Worm (Caenorhabditis elegans) whole organism, midembryonic: Measurements from ENCODE around the gene K02D10.2.

Source experiments
- T22C8.4 ChIP-seq: fragments of 200-800 bp; sonication (Bioruptor generic); IDR thresholded peaks from 2 replicates; pipeline ENCODE4 v1.3.6; 2022; ENCODE audit warnings: missing genetic modification characterization, missing compliant biosample characterization
- cog-1 ChIP-seq: sonication (generic microtip); optimal IDR thresholded peaks from 2 replicates; lab custom pipeline; 2016; ENCODE audit warnings: missing genetic modification characterization, missing compliant biosample characterization
- flt-1 ChIP-seq: fragments of 200-800 bp; sonication (Bioruptor generic); IDR thresholded peaks from 2 replicates; pipeline ENCODE4 v1.3.6; 2022; ENCODE audit warnings: missing genetic modification characterization, missing compliant biosample characterization
- klf-2 ChIP-seq: fragments of 200-800 bp; sonication (Bioruptor generic); conservative IDR thresholded peaks from 2 replicates; pipeline ENCODE4 v1.3.6; 2022; ENCODE audit warnings: missing genetic modification reagents, missing genetic modification characterization, missing compliant biosample characterization
- med-1 ChIP-seq: sonication (generic microtip); optimal IDR thresholded peaks from 2 replicates; lab custom pipeline; 2017; ENCODE audit warnings: missing genetic modification characterization, mild to moderate bottlenecking, missing compliant biosample characterization, antibody characterized with exemption, missing genetic modification reagents; ENCODE audit not compliant: insufficient read depth
- ref-1 ChIP-seq: fragments of 200-800 bp; sonication (Bioruptor generic); conservative IDR thresholded peaks from 2 replicates; pipeline ENCODE4 v1.3.6; 2022; ENCODE audit warnings: missing genetic modification reagents, missing genetic modification characterization, missing compliant biosample characterization
- tab-1 ChIP-seq: fragments of 200-800 bp; sonication (Bioruptor generic); IDR thresholded peaks from 2 replicates; pipeline ENCODE4 v1.3.6; 2022; ENCODE audit warnings: missing genetic modification characterization, missing compliant biosample characterization
- ztf-23 ChIP-seq: fragments of 200-800 bp; sonication (Bioruptor generic); IDR thresholded peaks from 2 replicates; pipeline ENCODE4 v1.3.6; 2022; ENCODE audit warnings: missing genetic modification reagents, missing genetic modification characterization, missing compliant biosample characterization
- ztf-29 ChIP-seq: fragments of 200-800 bp; sonication (Bioruptor generic); IDR thresholded peaks from 2 replicates; pipeline ENCODE4 v1.3.6; 2022; ENCODE audit warnings: missing genetic modification reagents, missing genetic modification characterization, missing compliant biosample characterization

The K02D10.2 gene

DNA sequence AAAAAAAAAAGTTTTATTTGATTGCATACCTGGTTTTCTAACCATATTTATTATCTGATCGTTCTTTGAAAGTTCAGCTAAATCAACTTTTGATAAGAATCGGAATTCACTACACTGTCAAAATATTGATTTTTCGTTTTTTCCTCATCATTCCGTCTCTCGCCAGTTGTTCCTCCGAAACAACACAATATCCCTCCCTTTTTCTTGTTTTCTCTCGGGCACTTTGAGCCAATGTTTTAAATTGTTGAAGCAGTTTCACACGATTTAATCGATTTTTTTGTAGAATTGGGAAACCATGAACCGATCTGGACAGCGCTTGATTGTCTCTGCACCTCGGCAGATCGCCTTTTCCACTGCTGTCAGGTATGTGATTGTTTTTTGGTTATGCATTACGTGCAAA lies 1.8 kb downstream of the K02D10.2 start, which contains the start of gene K02D10.1:
Gene K02D10.1 (plus strand): TSS at position 284 of the 400 bp plus-strand sequence.
- TF ChIP-seq T22C8.4 (GFP tag; lab: Robert Waterston, UW) (peak; percentile 50; the same call in 1 of the 2 replicates), ztf-29 (GFP tag; lab: Robert Waterston, UW) (no peak)

DNA sequence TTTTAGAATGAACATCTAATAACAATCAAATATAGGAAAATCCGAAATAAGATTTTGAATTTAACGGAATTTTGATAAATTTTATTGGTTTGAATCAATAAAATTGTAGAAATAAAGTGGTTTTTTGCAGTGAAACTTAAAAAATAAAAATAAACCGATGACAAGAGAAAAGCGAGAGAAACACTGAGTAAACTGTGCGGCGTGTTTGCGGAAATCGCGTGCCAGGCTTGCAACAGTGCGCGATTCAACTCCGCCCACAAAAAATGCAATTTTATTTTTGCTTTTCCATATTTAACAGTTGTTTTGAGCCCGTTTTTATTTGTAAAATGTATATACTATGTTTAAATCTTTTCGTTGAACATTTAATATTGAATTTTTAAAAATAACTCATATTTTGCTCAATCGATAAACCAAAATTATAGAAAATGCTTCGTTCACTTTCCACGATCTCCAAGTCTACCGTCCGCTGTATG lies 3.1 kb downstream of the K02D10.2 start, which contains the start of gene mtss-1:
Gene mtss-1 (plus strand): TSS at position 423 of the 473 bp plus-strand sequence.
- TF ChIP-seq tab-1 (GFP tag; lab: Robert Waterston, UW) = peak; percentile 87
- peak; percentile 71 for TF ChIP-seq T22C8.4 (GFP tag; lab: Robert Waterston, UW)
- TF ChIP-seq ztf-23 (GFP tag; lab: Robert Waterston, UW) = peak; percentile 88
- peak; percentile 90 for TF ChIP-seq flt-1 (GFP tag; lab: Robert Waterston, UW)
- TF ChIP-seq ztf-29 (GFP tag; lab: Robert Waterston, UW) = peak; percentile 75
- peak; percentile 76 for TF ChIP-seq klf-2 (GFP tag; lab: Robert Waterston, UW)
- peak; percentile 71 for TF ChIP-seq cog-1 (tag; lab: Kevin White, UChicago)
- no peak for TF ChIP-seq ref-1 (GFP tag; lab: Robert Waterston, UW)
- TF ChIP-seq med-1 (GFP tag; lab: Kevin White, UChicago) = peak; percentile 94

DNA sequence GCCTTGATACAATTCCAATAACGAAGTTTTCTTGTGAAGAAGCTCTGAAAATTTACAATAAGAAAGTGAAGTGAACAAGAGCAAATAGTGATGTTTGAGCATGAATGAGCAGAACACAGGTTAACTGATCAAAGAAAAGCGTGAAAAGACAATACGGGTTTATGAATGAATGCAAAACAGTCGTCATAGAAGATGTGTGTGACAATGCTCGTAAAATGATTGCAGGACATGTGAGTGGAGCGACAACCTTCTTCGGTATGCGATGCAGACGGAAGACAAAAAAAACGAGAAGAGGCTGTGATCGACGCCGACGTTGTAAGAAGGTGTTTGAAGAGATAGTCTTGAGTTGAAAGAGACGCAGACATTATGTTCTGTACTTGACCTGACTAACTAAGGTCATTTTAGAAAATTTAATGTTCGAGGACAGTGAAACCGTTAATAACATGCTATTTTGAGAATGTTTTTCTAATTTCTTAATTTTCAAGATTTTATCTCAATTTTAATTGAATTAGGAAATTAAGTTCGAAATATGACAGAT lies 3.7 kb downstream of the K02D10.2 start, which contains the start of gene mig-22:
Gene mig-22 (minus strand): TSS at position 51 of the 538 bp plus-strand sequence.
- TF ChIP-seq tab-1 (GFP tag; lab: Robert Waterston, UW) (no peak), cog-1 (tag; lab: Kevin White, UChicago) (no peak), med-1 (GFP tag; lab: Kevin White, UChicago) (no peak), ref-1 (GFP tag; lab: Robert Waterston, UW) (no peak), ztf-23 (GFP tag; lab: Robert Waterston, UW) (no peak), flt-1 (GFP tag; lab: Robert Waterston, UW) (no peak), T22C8.4 (GFP tag; lab: Robert Waterston, UW) (no peak), klf-2 (GFP tag; lab: Robert Waterston, UW) (no peak), ztf-29 (GFP tag; lab: Robert Waterston, UW) (no peak)

DNA sequence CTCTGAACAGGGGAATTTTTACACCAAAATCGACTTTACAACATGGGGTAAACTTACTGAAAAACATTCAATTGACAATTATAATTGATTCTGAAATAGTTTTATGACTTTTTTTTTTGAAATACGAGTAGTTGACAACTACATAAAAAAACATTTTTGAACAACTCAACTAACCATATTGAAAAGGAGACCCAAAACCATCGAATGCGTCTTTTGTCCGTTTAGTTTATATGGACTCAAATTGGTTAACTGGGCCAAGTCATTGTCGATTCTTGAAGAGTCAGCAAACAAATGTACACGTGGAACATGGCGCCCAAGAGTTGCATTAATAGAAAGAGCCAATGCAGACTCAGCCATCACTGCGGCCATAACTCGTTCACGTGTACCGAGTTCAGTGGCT lies 4.6 kb downstream of the K02D10.2 start:
- TF ChIP-seq T22C8.4 (GFP tag; lab: Robert Waterston, UW) (no peak), med-1 (GFP tag; lab: Kevin White, UChicago) (no peak), tab-1 (GFP tag; lab: Robert Waterston, UW) (no peak), ztf-29 (GFP tag; lab: Robert Waterston, UW) (no peak), cog-1 (tag; lab: Kevin White, UChicago) (no peak), ref-1 (GFP tag; lab: Robert Waterston, UW) (no peak), flt-1 (GFP tag; lab: Robert Waterston, UW) (no peak), klf-2 (GFP tag; lab: Robert Waterston, UW) (no peak), ztf-23 (GFP tag; lab: Robert Waterston, UW) (no peak)

DNA sequence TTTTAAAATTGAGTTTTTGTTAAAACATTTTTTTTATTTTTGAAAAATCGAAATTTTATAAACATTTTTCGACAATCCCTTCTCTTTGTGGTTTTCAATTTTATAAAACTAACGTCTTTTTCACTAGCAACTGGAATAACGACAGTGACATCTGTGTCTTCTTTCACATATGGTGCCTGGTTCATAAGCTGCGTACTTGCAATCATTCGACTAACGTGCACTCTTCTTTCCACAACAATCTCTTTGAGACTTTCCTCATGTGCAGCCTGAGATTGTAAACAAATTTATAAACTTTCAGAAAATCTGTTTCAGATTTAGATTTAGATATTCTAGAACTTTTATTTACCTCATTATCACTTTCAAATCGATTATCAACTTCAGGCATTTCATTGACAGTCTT lies 6.0 kb downstream of the K02D10.2 start:
- TF ChIP-seq cog-1 (tag; lab: Kevin White, UChicago) (no peak), klf-2 (GFP tag; lab: Robert Waterston, UW) (no peak), T22C8.4 (GFP tag; lab: Robert Waterston, UW) (no peak), ref-1 (GFP tag; lab: Robert Waterston, UW) (no peak), ztf-29 (GFP tag; lab: Robert Waterston, UW) (no peak), ztf-23 (GFP tag; lab: Robert Waterston, UW) (no peak), med-1 (GFP tag; lab: Kevin White, UChicago) (no peak), tab-1 (GFP tag; lab: Robert Waterston, UW) (no peak), flt-1 (GFP tag; lab: Robert Waterston, UW) (no peak)

DNA sequence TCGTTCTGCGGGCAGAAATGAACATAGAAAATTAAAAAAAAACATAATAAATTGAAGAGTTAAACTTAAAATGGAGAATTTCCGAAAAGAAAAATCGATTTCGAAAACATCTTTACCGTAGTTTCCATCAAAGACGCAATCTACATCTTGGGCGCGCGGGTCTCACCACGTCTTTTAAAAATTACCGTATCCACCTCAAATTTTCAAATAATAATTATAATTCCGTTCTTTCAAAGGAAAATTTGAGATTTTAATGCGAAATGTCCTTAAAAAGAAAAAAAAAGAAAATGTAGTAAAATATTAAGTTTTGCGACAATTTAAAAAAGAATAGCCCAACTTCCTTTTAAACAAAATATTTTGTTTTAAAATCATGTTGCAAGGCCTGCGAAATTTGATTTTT lies 8.0 kb downstream of the K02D10.2 start:
- TF ChIP-seq ref-1 (GFP tag; lab: Robert Waterston, UW) = no peak
- TF ChIP-seq cog-1 (tag; lab: Kevin White, UChicago) = no peak
- TF ChIP-seq T22C8.4 (GFP tag; lab: Robert Waterston, UW) = no peak
- no peak for TF ChIP-seq ztf-23 (GFP tag; lab: Robert Waterston, UW)
- TF ChIP-seq ztf-29 (GFP tag; lab: Robert Waterston, UW) = no peak
- no peak for TF ChIP-seq flt-1 (GFP tag; lab: Robert Waterston, UW)
- no peak for TF ChIP-seq tab-1 (GFP tag; lab: Robert Waterston, UW)
- TF ChIP-seq klf-2 (GFP tag; lab: Robert Waterston, UW) = no peak
- no peak for TF ChIP-seq med-1 (GFP tag; lab: Kevin White, UChicago)

DNA sequence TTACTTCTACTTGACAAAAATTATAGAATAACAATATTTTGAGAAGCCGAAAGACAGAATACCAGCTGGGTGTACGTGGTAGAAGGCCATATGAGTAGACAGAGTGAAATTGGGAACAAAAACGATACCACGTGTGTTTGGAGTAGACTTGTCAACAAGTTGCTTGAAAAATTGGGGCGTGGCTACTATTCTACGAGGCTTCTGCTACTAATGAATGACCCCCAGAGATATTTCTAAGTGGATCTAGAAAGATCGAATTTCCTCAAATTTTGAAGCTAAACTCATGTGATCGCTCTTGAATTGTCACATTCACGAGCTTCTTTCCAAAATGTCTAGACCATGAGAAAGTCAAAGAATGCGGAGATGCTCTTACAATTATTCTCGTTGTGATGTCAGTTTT lies 9.0 kb downstream of the K02D10.2 start:
- TF ChIP-seq ztf-29 (GFP tag; lab: Robert Waterston, UW) = no peak
- TF ChIP-seq ref-1 (GFP tag; lab: Robert Waterston, UW) = no peak
- TF ChIP-seq flt-1 (GFP tag; lab: Robert Waterston, UW) = no peak
- TF ChIP-seq cog-1 (tag; lab: Kevin White, UChicago) = no peak
- no peak for TF ChIP-seq med-1 (GFP tag; lab: Kevin White, UChicago)
- TF ChIP-seq klf-2 (GFP tag; lab: Robert Waterston, UW) = no peak
- TF ChIP-seq tab-1 (GFP tag; lab: Robert Waterston, UW) = no peak
- no peak for TF ChIP-seq T22C8.4 (GFP tag; lab: Robert Waterston, UW)
- TF ChIP-seq ztf-23 (GFP tag; lab: Robert Waterston, UW) = no peak

DNA sequence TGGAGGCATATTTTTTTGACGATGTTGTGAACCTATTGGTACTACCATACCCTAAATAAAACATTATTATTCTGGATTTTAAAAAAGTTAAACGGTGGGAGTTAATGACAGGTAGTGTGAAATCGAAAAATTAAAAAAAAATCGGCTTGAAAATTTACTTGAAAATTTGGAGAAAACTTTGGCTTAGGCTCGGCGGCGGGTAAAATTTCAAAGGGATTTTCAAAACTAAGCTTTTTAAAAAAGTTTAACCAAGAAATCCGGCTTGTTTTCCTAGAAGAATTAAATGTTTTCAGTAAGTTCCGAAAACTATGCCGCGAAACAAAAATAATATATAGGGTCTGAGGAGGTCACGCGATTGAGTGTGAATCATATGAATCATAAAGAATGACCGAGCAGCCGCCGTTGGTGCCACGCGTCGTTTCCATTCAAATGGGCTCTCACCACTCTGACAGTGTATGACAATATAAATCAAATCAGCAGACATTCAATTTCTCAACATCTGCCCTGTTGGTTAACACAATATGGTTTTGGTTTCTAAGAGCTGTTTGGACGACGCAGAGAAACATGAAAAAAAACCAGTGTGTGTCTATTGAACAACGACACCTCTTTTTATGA lies 9.9 kb downstream of the K02D10.2 start, which contains the start of gene aak-1:
Gene aak-1 (minus strand): TSS at position 51 of the 615 bp plus-strand sequence.
- TF ChIP-seq ztf-29 (GFP tag; lab: Robert Waterston, UW) = no peak
- TF ChIP-seq ztf-23 (GFP tag; lab: Robert Waterston, UW) = no peak
- TF ChIP-seq tab-1 (GFP tag; lab: Robert Waterston, UW) = no peak
- no peak for TF ChIP-seq flt-1 (GFP tag; lab: Robert Waterston, UW)
